Worm (Caenorhabditis elegans) whole organism, young adult: Measurements from ENCODE around the gene toca-2.

Experiments
- C06A6.2 ChIP-seq: fragments of 200-800 bp; sonication (Bioruptor generic); conservative IDR thresholded peaks from 2 replicates; pipeline ENCODE4 v1.3.6; 2022; ENCODE audit warnings: missing genetic modification characterization, missing compliant biosample characterization
- K12H6.12 ChIP-seq: fragments of 200-800 bp; sonication (Bioruptor generic); optimal IDR thresholded peaks from 2 replicates; lab custom pipeline; 2018; ENCODE audit warnings: mild to moderate bottlenecking, missing genetic modification characterization, missing compliant biosample characterization
- Y53G8AR.9 ChIP-seq: fragments of 200-800 bp; sonication (Bioruptor generic); conservative IDR thresholded peaks from 2 replicates; pipeline ENCODE4 v1.3.6; 2022; ENCODE audit warnings: missing genetic modification reagents, missing genetic modification characterization, missing compliant biosample characterization
- Y56A3A.18 ChIP-seq: fragments of 200-800 bp; sonication (Bioruptor generic); IDR thresholded peaks from 2 replicates; pipeline ENCODE4 v1.3.6; 2022; ENCODE audit warnings: missing genetic modification reagents, missing genetic modification characterization, missing compliant biosample characterization
- Y67H2A.10 ChIP-seq: fragments of 200-800 bp; sonication (Bioruptor generic); conservative IDR thresholded peaks from 2 replicates; pipeline ENCODE4 v1.3.6; 2022; ENCODE audit warnings: missing genetic modification reagents, missing genetic modification characterization, missing compliant biosample characterization
- cebp-2 ChIP-seq: fragments of 200-800 bp; sonication (Bioruptor generic); IDR thresholded peaks from 2 replicates; pipeline ENCODE4 v1.3.6; 2022; ENCODE audit warnings: missing genetic modification characterization, missing compliant biosample characterization
- ceh-40 ChIP-seq: fragments of 200-800 bp; sonication (Bioruptor generic); IDR thresholded peaks from 2 replicates; pipeline ENCODE4 v1.3.6; 2022; ENCODE audit warnings: missing genetic modification characterization, missing compliant biosample characterization
- chd-7 ChIP-seq: sonication (generic microtip); optimal IDR thresholded peaks from 2 replicates; lab custom pipeline; 2016; ENCODE audit warnings: mild to moderate bottlenecking, missing genetic modification characterization, moderate library complexity, missing compliant biosample characterization
- dox-1 ChIP-seq: fragments of 200-800 bp; sonication (Bioruptor generic); IDR thresholded peaks from 2 replicates; pipeline ENCODE4 v1.3.6; 2022; ENCODE audit warnings: missing genetic modification reagents, missing genetic modification characterization, missing compliant biosample characterization
- efl-1 ChIP-seq: fragments of 150-350 bp; optimal IDR thresholded peaks from 2 replicates; lab custom pipeline; 2014; ENCODE audit warnings: missing biosample characterization, missing genetic modification reagents, missing genetic modification characterization
- hlh-26 ChIP-seq: fragments of 200-800 bp; sonication (Bioruptor generic); conservative IDR thresholded peaks from 2 replicates; pipeline ENCODE4 v1.3.6; 2022; ENCODE audit warnings: missing genetic modification reagents, missing genetic modification characterization, missing compliant biosample characterization
- lin-26 ChIP-seq: fragments of 200-800 bp; sonication (Bioruptor generic); IDR thresholded peaks from 2 replicates; pipeline ENCODE4 v1.3.6; 2022; ENCODE audit warnings: missing genetic modification reagents, missing genetic modification characterization, missing compliant biosample characterization
- unc-130 ChIP-seq: sonication (generic microtip); optimal IDR thresholded peaks from 2 replicates; lab custom pipeline; 2016; ENCODE audit warnings: missing genetic modification reagents, missing genetic modification characterization, missing compliant biosample characterization
- zfh-2 ChIP-seq: fragments of 200-800 bp; sonication (Bioruptor generic); conservative IDR thresholded peaks from 2 replicates; pipeline ENCODE4 v1.3.6; 2022; ENCODE audit warnings: missing genetic modification reagents, missing genetic modification characterization, missing compliant biosample characterization

DNA sequence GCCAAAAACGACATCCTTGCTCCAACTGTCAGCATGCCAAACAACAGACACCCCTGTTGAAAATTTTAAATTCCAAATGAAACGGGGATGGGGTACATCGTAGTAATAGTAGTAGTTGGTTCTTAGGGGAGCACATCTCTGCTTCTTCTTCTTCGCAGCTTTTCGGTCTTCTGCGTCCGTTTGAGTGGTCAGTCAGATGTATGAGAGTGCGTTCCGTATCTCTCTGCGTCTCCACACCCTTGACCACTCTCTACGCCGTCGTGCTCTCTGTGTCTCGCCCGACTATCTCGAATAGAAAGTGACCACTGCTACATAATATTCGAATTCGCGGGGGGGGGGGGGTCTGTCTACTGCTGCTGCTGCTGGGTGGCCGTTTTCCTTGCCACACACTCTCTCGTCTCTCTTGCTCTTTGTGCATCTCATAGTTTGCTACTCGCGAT is 42.8 kb upstream of the toca-2 start:
- TF ChIP-seq zfh-2 (GFP tag; lab: Robert Waterston, UW): peak; percentile 91
- TF ChIP-seq Y67H2A.10: no peak
- TF ChIP-seq efl-1 (GFP tag; lab: Kevin White, UChicago): no peak
- TF ChIP-seq ceh-40 (GFP tag; lab: Robert Waterston, UW): no peak
- TF ChIP-seq unc-130 (GFP tag; lab: Kevin White, UChicago): no peak
- no peak for TF ChIP-seq Y53G8AR.9
- TF ChIP-seq lin-26: no peak
- TF ChIP-seq chd-7 (tag; lab: Kevin White, UChicago): no peak
- no peak for TF ChIP-seq K12H6.12 (tag; lab: Kevin White, UChicago)
- TF ChIP-seq Y56A3A.18 (GFP tag; lab: Robert Waterston, UW): no peak
- TF ChIP-seq C06A6.2 (GFP tag; lab: Robert Waterston, UW): no peak
- TF ChIP-seq hlh-26 (GFP tag; lab: Robert Waterston, UW): no peak
- no peak for TF ChIP-seq cebp-2 (GFP tag; lab: Robert Waterston, UW)
- 0 out of 2 replicates have a peak, but pooled peaks have one; percentile 39 for TF ChIP-seq dox-1
